Fruit fly (Drosophila melanogaster) Kc167 (cell line): ENCODE data around the gene CG9331.

Experiments
- Myc ChIP-seq: fragments of >200 bp; optimal IDR thresholded peaks from 2 replicates; lab custom pipeline; 2017; ENCODE audit warnings: missing external identifiers
- Sin3A ChIP-seq: fragments of >200 bp; optimal IDR thresholded peaks from 2 replicates; lab custom pipeline; 2018; ENCODE audit warnings: missing external identifiers
- h ChIP-seq: fragments of >200 bp; optimal IDR thresholded peaks from 3 replicates; lab custom pipeline; 2018; ENCODE audit warnings: missing external identifiers
- insv ChIP-seq: fragments of >200 bp; optimal IDR thresholded peaks from 3 replicates; lab custom pipeline; 2018; ENCODE audit warnings: missing external identifiers
- psq ChIP-seq: fragments of >200 bp; optimal IDR thresholded peaks from 2 replicates; lab custom pipeline; 2017; ENCODE audit warnings: missing external identifiers
- ttk ChIP-seq: sonication (Bioruptor generic); optimal IDR thresholded peaks from 2 replicates; lab custom pipeline; 2017; ENCODE audit warnings: missing external identifiers

- TF ChIP-seq Myc (lab: Kevin White, UChicago): no peak
- TF ChIP-seq h (lab: Kevin White, UChicago): no peak
- no peak for TF ChIP-seq insv (lab: Kevin White, UChicago)
- no peak for TF ChIP-seq psq (lab: Kevin White, UChicago)
- no peak for TF ChIP-seq Sin3A
- TF ChIP-seq ttk (lab: Kevin White, UChicago): no peak
Observed at dm6 chr2L:20851592-20851991, 29.0 kb downstream of the CG9331 start.
